Worm (Caenorhabditis elegans) whole organism, L4 larva: ENCODE data around the gene pph-1.
A peak's percentile ranks its signal among the peaks of the same experiment; 100 is the strongest.

Source experiments
- aly-2 ChIP-seq: sonication (generic microtip); optimal IDR thresholded peaks from 2 replicates; lab custom pipeline; 2018; ENCODE audit warnings: missing biosample characterization, missing genetic modification characterization
- ama-1 ChIP-seq: fragments of 150-350 bp; optimal IDR thresholded peaks from 2 replicates; lab custom pipeline; 2014; ENCODE audit warnings: inconsistent platforms, mixed read lengths
- ceh-82 ChIP-seq: sonication (generic microtip); optimal IDR thresholded peaks from 2 replicates; lab custom pipeline; 2017; ENCODE audit warnings: missing biosample characterization, missing genetic modification characterization
- dmd-8 ChIP-seq: fragments of 200-800 bp; sonication (Bioruptor generic); IDR thresholded peaks from 2 replicates; pipeline ENCODE4 v1.3.6; 2022; ENCODE audit warnings: missing genetic modification characterization, missing compliant biosample characterization
- nhr-237 ChIP-seq: sonication (generic microtip); optimal IDR thresholded peaks from 2 replicates; lab custom pipeline; 2017; ENCODE audit warnings: missing biosample characterization, missing genetic modification characterization
- skn-1 ChIP-seq: fragments of 150-350 bp; optimal IDR thresholded peaks from 2 replicates; lab custom pipeline; 2014; ENCODE audit warnings: missing biosample characterization, missing genetic modification characterization
- unc-130 ChIP-seq: sonication (generic microtip); optimal IDR thresholded peaks from 2 replicates; lab custom pipeline; 2016; ENCODE audit warnings: missing genetic modification reagents, missing genetic modification characterization, missing compliant biosample characterization
- vab-7 ChIP-seq: fragments of 200-800 bp; sonication (Bioruptor generic); IDR thresholded peaks from 2 replicates; pipeline ENCODE4 v1.3.6; 2022; ENCODE audit warnings: missing genetic modification reagents, missing genetic modification characterization, missing compliant biosample characterization
- zfp-3 ChIP-seq: fragments of 200-800 bp; sonication (Bioruptor generic); conservative IDR thresholded peaks from 2 replicates; pipeline ENCODE4 v1.3.6; 2022; ENCODE audit warnings: missing genetic modification reagents, missing genetic modification characterization, missing compliant biosample characterization

DNA sequence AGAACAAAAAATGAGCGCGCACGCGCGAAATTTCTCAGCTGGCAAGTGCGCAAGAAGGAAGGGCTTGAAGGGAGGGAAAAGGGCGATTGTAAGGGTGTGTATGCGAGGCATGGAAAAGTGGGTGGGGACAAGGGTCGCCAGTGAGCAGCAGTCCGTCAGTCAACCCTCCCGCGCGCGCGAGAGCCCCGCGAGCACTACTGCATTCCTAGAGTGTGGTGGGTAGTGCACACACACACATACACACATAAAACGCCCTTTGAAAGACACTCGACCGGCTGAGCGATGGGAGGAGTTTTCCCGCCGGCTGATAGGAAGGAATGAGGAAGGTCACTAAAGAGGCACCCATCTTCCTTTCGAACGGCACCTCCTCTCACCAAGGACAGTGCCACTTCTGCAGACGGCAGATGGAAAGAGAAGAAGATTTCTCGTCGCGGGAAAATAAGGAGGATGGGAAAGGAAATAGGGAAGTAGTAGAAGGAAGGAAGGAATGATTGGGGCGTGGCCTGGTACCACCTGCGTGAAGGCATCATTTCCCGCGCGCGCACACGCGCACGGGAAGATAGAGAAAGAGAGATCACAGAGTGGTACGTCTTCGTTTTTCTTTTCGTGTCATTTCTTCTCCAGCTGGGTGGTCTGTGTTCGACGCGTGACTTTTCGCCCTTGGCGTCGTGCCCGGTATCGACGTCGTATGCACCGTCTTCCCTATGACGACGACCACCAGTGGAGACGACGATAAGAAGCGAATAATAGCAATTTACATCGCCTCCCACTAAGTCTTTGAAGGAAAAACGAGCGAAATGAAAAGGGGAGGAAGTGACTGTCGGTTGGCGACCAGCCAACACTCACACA lies 14.7 kb downstream of the pph-1 start:
- no peak for TF ChIP-seq aly-2 (tag; lab: Kevin White, UChicago)
- TF ChIP-seq ama-1: no peak
- TF ChIP-seq nhr-237 (tag; lab: Kevin White, UChicago): no peak
- TF ChIP-seq vab-7 (GFP tag; lab: Robert Waterston, UW): peak; percentile 33; the same call in 1 of the 2 replicates
- no peak for TF ChIP-seq skn-1 (tag; lab: Kevin White, UChicago)
- no peak for TF ChIP-seq zfp-3 (GFP tag; lab: Robert Waterston, UW)
- TF ChIP-seq dmd-8 (GFP tag; lab: Robert Waterston, UW): no peak
- no peak for TF ChIP-seq unc-130
- no peak for TF ChIP-seq ceh-82 (tag; lab: Kevin White, UChicago)
